Worm (Caenorhabditis elegans) whole organism, L4 larva: ENCODE measurements around the gene kdp-1.
A peak's percentile ranks its signal among the peaks of the same experiment; 100 is the strongest.

ENCODE experiments used
- ZK546.5 ChIP-seq, 2 experiments: sonication (generic microtip); optimal IDR thresholded peaks; 2 replicates each; lab custom pipeline; 2017; ENCODE audit warnings: missing biosample characterization in 2 of 2, missing genetic modification characterization in 2 of 2
- nhr-11 ChIP-seq: fragments of 150-350 bp; optimal IDR thresholded peaks from 2 replicates; lab custom pipeline; 2014; ENCODE audit warnings: missing biosample characterization, missing genetic modification characterization
- nhr-237 ChIP-seq: sonication (generic microtip); optimal IDR thresholded peaks from 2 replicates; lab custom pipeline; 2017; ENCODE audit warnings: missing biosample characterization, missing genetic modification characterization
- unc-62 ChIP-seq, 3 experiments: fragments of 150-350 bp in 1 of 3; sonication (generic microtip); optimal IDR thresholded peaks in 2 of 3; peaks in 1 of 3; 1 replicate in 1 of 3; 2 replicates in 2 of 3; lab custom pipeline; 2014 to 2017; ENCODE audit warnings: missing biosample characterization in 3 of 3, missing genetic modification characterization in 3 of 3, missing genetic modification reagents in 3 of 3, missing genotype in 1 of 3

DNA sequence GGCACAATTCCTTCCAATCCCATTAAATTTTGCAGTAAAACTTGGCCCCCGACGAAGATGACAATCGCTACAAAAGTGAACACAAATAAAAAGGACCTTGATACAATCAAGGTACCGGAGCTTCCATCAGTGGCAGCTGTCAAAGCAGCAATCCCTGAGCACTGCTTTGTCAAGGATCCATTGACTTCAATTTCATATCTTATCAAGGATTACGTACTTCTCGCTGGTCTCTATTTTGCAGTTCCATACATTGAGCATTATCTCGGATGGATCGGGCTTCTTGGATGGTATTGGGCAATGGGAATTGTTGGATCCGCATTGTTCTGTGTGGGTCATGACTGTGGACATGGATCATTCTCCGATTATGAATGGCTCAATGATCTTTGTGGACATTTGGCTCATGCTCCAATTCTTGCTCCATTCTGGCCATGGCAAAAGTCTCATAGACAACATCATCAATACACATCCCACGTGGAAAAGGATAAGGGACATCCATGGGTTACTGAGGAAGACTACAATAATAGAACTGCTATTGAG lies 23.9 kb downstream of the kdp-1 start, which contains the start of gene fat-2:
- peak in 1 of 2 experiments; percentile 92 for TF ChIP-seq unc-62 (GFP tag; optimal IDR thresholded peaks at IDR 0.05 in 1 of 2; lab: Kevin White, UChicago)
- TF ChIP-seq unc-62 (tag; optimal IDR thresholded peaks at IDR 0.05; lab: Kevin White, UChicago) = no peak
- TF ChIP-seq nhr-237 (tag; lab: Kevin White, UChicago) = no peak
- TF ChIP-seq nhr-11 (tag; lab: Kevin White, UChicago) = no peak
- no peak for TF ChIP-seq ZK546.5 (tag; optimal IDR thresholded peaks at IDR 0.05; lab: Kevin White, UChicago)
